Worm (Caenorhabditis elegans): ENCODE data around the gene ttr-22.

The ttr-22 gene

DNA sequence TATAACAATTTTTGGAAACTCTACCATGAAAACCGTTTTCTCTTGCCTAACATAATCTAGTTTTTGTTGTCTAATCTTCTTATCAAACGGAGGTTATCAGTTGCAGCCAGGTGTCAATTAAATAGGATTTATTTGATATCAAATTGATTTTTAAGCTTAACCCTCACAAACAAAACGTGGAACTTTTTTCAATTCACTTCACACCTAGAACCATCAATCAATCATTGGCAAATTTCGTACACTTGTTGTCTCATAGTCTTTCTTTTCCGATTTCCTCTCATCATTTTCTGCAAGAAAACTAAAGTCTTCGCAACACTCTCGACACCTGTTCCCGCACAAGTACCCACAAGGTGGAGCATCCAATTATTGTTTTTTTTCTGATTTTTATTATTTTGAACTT is 32.5 kb upstream of the ttr-22 start:
- TF ChIP-seq lin-13 (GFP tag; optimal IDR thresholded peaks at IDR 0.05): no peak
- TF ChIP-seq ama-1 (optimal IDR thresholded peaks at IDR 0.05): no peak
- TF ChIP-seq lin-11 (tag; optimal IDR thresholded peaks at IDR 0.05): no peak
- TF ChIP-seq C34F6.9 (tag; optimal IDR thresholded peaks at IDR 0.05): no peak
- no peak for TF ChIP-seq nhr-21 (tag; optimal IDR thresholded peaks at IDR 0.05)
- peak; percentile 1 for TF ChIP-seq sma-9 (GFP tag; optimal IDR thresholded peaks at IDR 0.05)
- no peak for TF ChIP-seq sma-9 (tag; optimal IDR thresholded peaks at IDR 0.05)
- no peak for TF ChIP-seq elt-1 (tag; optimal IDR thresholded peaks at IDR 0.05)
- no peak for TF ChIP-seq F13H6.1 (tag; optimal IDR thresholded peaks at IDR 0.05)
- TF ChIP-seq nhr-12 (tag; optimal IDR thresholded peaks at IDR 0.05): no peak

DNA sequence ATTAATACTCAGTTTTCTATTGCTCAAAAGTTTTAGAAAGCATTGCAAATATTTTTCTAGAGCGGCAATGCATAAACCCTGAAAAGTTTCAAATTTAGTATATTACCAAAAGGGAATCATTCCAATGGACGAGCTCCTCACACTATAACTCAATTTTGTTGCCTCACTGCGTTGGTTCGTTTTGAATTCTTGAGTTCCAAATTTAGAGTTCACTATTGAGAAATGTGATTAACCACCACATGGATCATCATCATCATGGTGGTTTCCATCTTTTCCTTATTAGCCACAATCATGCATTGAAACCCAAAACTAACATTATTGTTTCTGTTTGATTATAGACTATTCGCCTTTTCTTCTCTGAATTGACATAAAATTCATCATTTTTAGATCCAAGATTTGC is 31.3 kb upstream of the ttr-22 start:
- TF ChIP-seq unc-55 (GFP tag; optimal IDR thresholded peaks at IDR 0.05) (no peak), elt-3 (tag; optimal IDR thresholded peaks at IDR 0.05) (no peak), dmd-4 (tag; optimal IDR thresholded peaks at IDR 0.05) (no peak), egl-27 (tag; optimal IDR thresholded peaks at IDR 0.05) (no peak), nhr-237 (tag; optimal IDR thresholded peaks at IDR 0.05) (no peak), ZK546.5 (tag; optimal IDR thresholded peaks at IDR 0.05) (no peak), unc-62 (GFP tag; optimal IDR thresholded peaks at IDR 0.05) (no peak), ztf-1 (GFP tag; conservative IDR thresholded peaks at IDR 0.05) (no peak), Y55F3AM.14 (GFP tag; optimal IDR thresholded peaks at IDR 0.05) (no peak), elt-1 (tag; optimal IDR thresholded peaks at IDR 0.05) (no peak), ceh-82 (tag; optimal IDR thresholded peaks at IDR 0.05) (no peak), unc-39 (tag; optimal IDR thresholded peaks at IDR 0.05) (no peak), ztf-4 (tag; optimal IDR thresholded peaks at IDR 0.05) (no peak), zag-1 (tag; optimal IDR thresholded peaks at IDR 0.05) (no peak), nhr-25 (tag; optimal IDR thresholded peaks at IDR 0.05) (no peak), nhr-6 (tag; optimal IDR thresholded peaks at IDR 0.05) (no peak), R02D3.7 (tag; optimal IDR thresholded peaks at IDR 0.05) (no peak), fos-1 (tag; optimal IDR thresholded peaks at IDR 0.05) (no peak), sem-4 (tag; optimal IDR thresholded peaks at IDR 0.05) (no peak), lin-11 (tag; optimal IDR thresholded peaks at IDR 0.05) (no peak)

DNA sequence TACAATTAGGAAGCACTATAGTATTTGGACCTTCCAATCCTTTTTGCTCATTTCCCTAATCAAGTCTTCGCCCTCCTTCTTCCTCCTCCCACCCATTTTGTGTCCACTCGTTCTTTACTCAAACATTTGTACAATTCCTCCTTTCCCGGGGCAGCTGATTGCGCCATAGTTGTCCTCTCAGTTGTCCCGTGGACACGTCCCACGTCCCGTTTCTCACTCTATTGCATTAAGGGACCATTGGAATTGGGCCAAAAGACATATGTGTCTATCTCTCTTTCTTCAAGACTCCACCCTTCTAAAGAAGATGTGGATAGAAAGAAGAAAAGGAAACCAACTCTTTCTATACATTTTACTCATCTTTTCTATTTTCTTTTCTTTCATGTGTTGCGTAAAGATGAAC is 30.1 kb upstream of the ttr-22 start:
- TF ChIP-seq elt-3 (tag; optimal IDR thresholded peaks at IDR 0.05) (no peak), zag-1 (tag; optimal IDR thresholded peaks at IDR 0.05) (peak; percentile 32), blmp-1 (tag; optimal IDR thresholded peaks at IDR 0.05; ENCODE audit: insufficient read depth) (no peak), F13H6.1 (tag; optimal IDR thresholded peaks at IDR 0.05) (peak; percentile 30), fos-1 (tag; optimal IDR thresholded peaks at IDR 0.05) (no peak), unc-55 (GFP tag; optimal IDR thresholded peaks at IDR 0.05) (peak; percentile 20), nhr-129 (tag; optimal IDR thresholded peaks at IDR 0.05) (peak; percentile 23), nhr-12 (tag; optimal IDR thresholded peaks at IDR 0.05) (no peak)

DNA sequence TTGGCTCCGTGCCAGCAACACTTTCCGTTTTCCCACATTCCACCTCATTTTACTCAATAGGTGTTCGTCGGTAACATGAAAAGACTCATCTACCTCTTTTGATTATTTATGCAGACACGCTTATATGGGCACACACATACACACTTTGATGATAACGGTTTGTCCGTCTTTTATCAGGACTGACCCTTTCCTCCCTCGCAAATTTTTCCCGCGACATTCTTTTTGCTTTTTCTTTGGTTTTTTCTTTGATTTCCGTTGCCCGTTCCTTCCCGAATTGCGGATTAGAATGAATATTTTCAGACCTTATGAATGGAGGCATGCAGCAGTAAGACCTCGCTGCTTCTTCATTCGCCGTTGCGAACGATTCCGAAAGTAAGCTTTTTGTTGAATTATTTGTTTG is 28.2 kb upstream of the ttr-22 start, which contains the start of gene vab-8:
Gene vab-8 (plus strand): TSS at position 301 of the 400 bp plus-strand sequence.
- TF ChIP-seq fos-1 (tag; optimal IDR thresholded peaks at IDR 0.05) (peak; percentile 47), F13H6.1 (tag; optimal IDR thresholded peaks at IDR 0.05) (no peak), snpc-4 (tag; optimal IDR thresholded peaks at IDR 0.05) (no peak), egl-27 (tag; optimal IDR thresholded peaks at IDR 0.05) (no peak), ztf-4 (tag; optimal IDR thresholded peaks at IDR 0.05) (no peak)

DNA sequence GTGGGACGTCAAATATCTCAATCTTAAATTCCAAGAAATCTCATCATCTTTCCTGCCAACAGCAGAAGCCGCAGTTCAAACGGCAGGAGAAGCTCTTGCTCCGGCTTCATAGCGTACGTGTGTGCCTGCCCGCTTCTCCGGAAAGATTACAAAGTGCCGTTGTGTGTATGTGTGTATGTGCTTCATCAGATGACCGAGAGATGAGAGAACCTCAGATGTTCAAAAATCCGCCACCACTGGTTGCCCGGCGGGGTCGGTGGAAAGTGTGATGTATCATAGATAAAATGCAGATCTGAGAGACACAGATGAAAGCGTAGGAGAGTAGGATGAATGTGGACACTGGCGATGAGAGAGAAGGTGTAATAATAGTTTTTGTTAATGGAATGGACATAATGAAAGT is 7.8 kb upstream of the ttr-22 start:
- TF ChIP-seq nhr-129 (tag; optimal IDR thresholded peaks at IDR 0.05): peak; percentile 54
- no peak for TF ChIP-seq nhr-237 (tag; optimal IDR thresholded peaks at IDR 0.05)
- no peak for TF ChIP-seq nhr-21 (tag; optimal IDR thresholded peaks at IDR 0.05)
- TF ChIP-seq sma-9 (GFP tag; optimal IDR thresholded peaks at IDR 0.05): peak; percentile 39
- TF ChIP-seq sma-9 (tag; optimal IDR thresholded peaks at IDR 0.05): no peak
- TF ChIP-seq crh-2 (tag; optimal IDR thresholded peaks at IDR 0.05): no peak
- TF ChIP-seq unc-39 (tag; optimal IDR thresholded peaks at IDR 0.05): no peak
- TF ChIP-seq nhr-6 (tag; optimal IDR thresholded peaks at IDR 0.05): no peak
- TF ChIP-seq F13H6.1 (tag; optimal IDR thresholded peaks at IDR 0.05): peak; percentile 76

All from whole organism, L2 larva.